Worm (Caenorhabditis elegans): ENCODE measurements around the gene F14F3.5.
A peak's percentile ranks its signal among the peaks of the same experiment; 100 is the strongest.

The F14F3.5 gene

ce11 chrX:10524483-10524948, 4.5 kb downstream of the F14F3.5 start, which contains the start of the genes mboa-7 and git-1 (continued):
- TF ChIP-seq dmd-8 (GFP tag; IDR thresholded peaks at IDR 0.05) = no peak
- no peak for TF ChIP-seq vab-7 (GFP tag; IDR thresholded peaks at IDR 0.05)
- peak; percentile 45 for TF ChIP-seq dmd-6 (GFP tag; IDR thresholded peaks at IDR 0.05)
- no peak for TF ChIP-seq ztf-11 (tag; optimal IDR thresholded peaks at IDR 0.05)
- no peak for TF ChIP-seq attf-4 (tag; optimal IDR thresholded peaks at IDR 0.05)
- TF ChIP-seq aha-1 (tag) = peak; percentile 95
- TF ChIP-seq nhr-28 (tag; optimal IDR thresholded peaks at IDR 0.05) = peak; percentile 72
- peak; percentile 58 for TF ChIP-seq rbr-2 (tag; optimal IDR thresholded peaks at IDR 0.05)
- no peak for TF ChIP-seq F44E2.7 (GFP tag; IDR thresholded peaks at IDR 0.05)
- 0 out of 2 replicates have a peak, but pooled peaks have one; percentile 32 for TF ChIP-seq tra-1 (GFP tag; IDR thresholded peaks at IDR 0.05)
- peak in 1 of 2 experiments; percentile 20 for TF ChIP-seq hif-1 (tag; optimal IDR thresholded peaks at IDR 0.05)
- TF ChIP-seq nhr-237 (tag; optimal IDR thresholded peaks at IDR 0.05) = no peak
- TF ChIP-seq zag-1 (tag; optimal IDR thresholded peaks at IDR 0.05) = no peak
- TF ChIP-seq Y5F2A.4 (GFP tag; optimal IDR thresholded peaks at IDR 0.05) = no peak
- no peak for TF ChIP-seq lin-1 (GFP tag; IDR thresholded peaks at IDR 0.05)
- TF ChIP-seq T20F7.1 (GFP tag; optimal IDR thresholded peaks at IDR 0.05) = no peak
- no peak for TF ChIP-seq unc-62 (GFP tag; optimal IDR thresholded peaks at IDR 0.05 in 1 of 2)
- TF ChIP-seq unc-62 (tag; optimal IDR thresholded peaks at IDR 0.05) = no peak
- TF ChIP-seq mxl-3 (GFP tag; optimal IDR thresholded peaks at IDR 0.05) = peak; percentile 86
- no peak for TF ChIP-seq egl-43 (GFP tag; IDR thresholded peaks at IDR 0.05)
- no peak for TF ChIP-seq nhr-102 (tag; optimal IDR thresholded peaks at IDR 0.05)

ce11 chrX:10521313-10521712, 7.7 kb downstream of the F14F3.5 start, which contains the start of gene F14F3.4:
TSS of gene F14F3.4 (minus strand) at chrX:10521413.
- TF ChIP-seq unc-62 (GFP tag; optimal IDR thresholded peaks at IDR 0.05 in 1 of 2) (peak in 1 of 2 experiments; percentile 24), unc-62 (tag; optimal IDR thresholded peaks at IDR 0.05) (no peak), set-16 (GFP tag; IDR thresholded peaks at IDR 0.05) (no peak), duxl-1 (tag; optimal IDR thresholded peaks at IDR 0.05; ENCODE audit: poor library complexity) (no peak)

ce11 chrX:10520185-10520584, 8.8 kb downstream of the F14F3.5 start:
- no peak for TF ChIP-seq mxl-3 (GFP tag; optimal IDR thresholded peaks at IDR 0.05)

ce11 chrX:10516549-10516948, 12.5 kb downstream of the F14F3.5 start:
- no peak for TF ChIP-seq ceh-44 (GFP tag; IDR thresholded peaks at IDR 0.05)
- TF ChIP-seq zag-1 (tag; optimal IDR thresholded peaks at IDR 0.05) = no peak
- TF ChIP-seq lin-13 (GFP tag; optimal IDR thresholded peaks at IDR 0.05) = no peak
- no peak for TF ChIP-seq mep-1 (tag; optimal IDR thresholded peaks at IDR 0.05)
- no peak for TF ChIP-seq Y105C5A.15 (GFP tag; IDR thresholded peaks at IDR 0.05)
- TF ChIP-seq lsy-2 (tag; optimal IDR thresholded peaks at IDR 0.05) = no peak
- TF ChIP-seq daf-8 (GFP tag; IDR thresholded peaks at IDR 0.05) = no peak
- no peak for TF ChIP-seq zfp-2 (tag; optimal IDR thresholded peaks at IDR 0.05)
- no peak for TF ChIP-seq zip-11 (GFP tag; IDR thresholded peaks at IDR 0.05)

ce11 chrX:10514834-10515233, 14.2 kb downstream of the F14F3.5 start:
- no peak for TF ChIP-seq ceh-20 (GFP tag; IDR thresholded peaks at IDR 0.05)

- TF ChIP-seq egl-27 (tag; optimal IDR thresholded peaks at IDR 0.05) (no peak), zip-11 (GFP tag; IDR thresholded peaks at IDR 0.05) (no peak), attf-4 (tag; optimal IDR thresholded peaks at IDR 0.05) (no peak), nhr-28 (tag; optimal IDR thresholded peaks at IDR 0.05) (no peak)
Observed at ce11 chrX:10514056-10514455, 15.0 kb downstream of the F14F3.5 start.
